Fruit fly (Drosophila melanogaster) whole organism, embryonic: ENCODE data around the gene CG31343.

Experiments
- BEAF-32 ChIP-seq: fragments of 200-800 bp; sonication (Bioruptor generic); optimal IDR thresholded peaks from 3 replicates; lab custom pipeline; 2017; ENCODE audit warnings: missing biosample characterization, missing genetic modification characterization, mild to moderate bottlenecking, moderate library complexity, missing genetic modification reagents
- Bteb2 ChIP-seq: fragments of 200-800 bp; sonication (Bioruptor generic); optimal IDR thresholded peaks from 2 replicates; lab custom pipeline; 2016; ENCODE audit warnings: missing biosample characterization, missing genetic modification characterization
- CG1024 ChIP-seq: fragments of 200-800 bp; sonication (Bioruptor generic); IDR thresholded peaks from 2 replicates; pipeline ENCODE4 v1.3.6; 2022; ENCODE audit warnings: missing biosample characterization, missing genetic modification characterization
- CG13296 ChIP-seq: fragments of 200-800 bp; sonication (Bioruptor generic); optimal IDR thresholded peaks from 3 replicates; lab custom pipeline; 2018; ENCODE audit warnings: missing biosample characterization, mild to moderate bottlenecking, missing genetic modification characterization
- CG15696 ChIP-seq: fragments of 200-800 bp; sonication (Bioruptor generic); optimal IDR thresholded peaks from 2 replicates; lab custom pipeline; 2019; ENCODE audit warnings: missing biosample characterization, mild to moderate bottlenecking, missing genetic modification characterization, moderate library complexity
- CG2116 ChIP-seq: fragments of 200-800 bp; sonication (Bioruptor generic); optimal IDR thresholded peaks from 3 replicates; lab custom pipeline; 2018; ENCODE audit warnings: missing biosample characterization, mild to moderate bottlenecking, missing genetic modification characterization
- CG30403 ChIP-seq: fragments of 200-800 bp; sonication (Bioruptor generic); optimal IDR thresholded peaks from 3 replicates; lab custom pipeline; 2016; ENCODE audit warnings: missing biosample characterization, missing genetic modification characterization
- CG31441 ChIP-seq: fragments of 200-800 bp; sonication (Bioruptor generic); IDR thresholded peaks from 2 replicates; pipeline ENCODE4 v1.3.6; 2022; ENCODE audit warnings: missing biosample characterization, missing genetic modification characterization
- CG3995 ChIP-seq: fragments of 200-800 bp; sonication (Bioruptor generic); optimal IDR thresholded peaks from 3 replicates; lab custom pipeline; 2016; ENCODE audit warnings: missing biosample characterization, missing genetic modification characterization
- CG6683 ChIP-seq: fragments of 200-800 bp; sonication (Bioruptor generic); optimal IDR thresholded peaks from 2 replicates; lab custom pipeline; 2017; ENCODE audit warnings: missing biosample characterization, mild to moderate bottlenecking, missing genetic modification characterization, missing genetic modification reagents
- CG7786 ChIP-seq: fragments of 200-800 bp; sonication (Bioruptor generic); optimal IDR thresholded peaks from 2 replicates; lab custom pipeline; 2016; ENCODE audit warnings: missing biosample characterization, missing genetic modification characterization
- CG7839 ChIP-seq: fragments of 200-800 bp; sonication (Bioruptor generic); optimal IDR thresholded peaks from 3 replicates; lab custom pipeline; 2018; ENCODE audit warnings: missing biosample characterization, mild to moderate bottlenecking, missing genetic modification characterization, moderate library complexity
- CG7987 ChIP-seq: fragments of 200-800 bp; sonication (Bioruptor generic); optimal IDR thresholded peaks from 2 replicates; lab custom pipeline; 2018; ENCODE audit warnings: missing biosample characterization, mild to moderate bottlenecking, missing genetic modification characterization, moderate library complexity
- CG9797 ChIP-seq: fragments of 200-800 bp; sonication (Bioruptor generic); optimal IDR thresholded peaks from 3 replicates; lab custom pipeline; 2018; ENCODE audit warnings: missing biosample characterization, mild to moderate bottlenecking, missing genetic modification characterization
- Camta ChIP-seq: fragments of 200-800 bp; sonication (Bioruptor generic); optimal IDR thresholded peaks from 2 replicates; lab custom pipeline; 2016; ENCODE audit warnings: missing biosample characterization, missing genetic modification characterization
- CrebB ChIP-seq: fragments of 200-800 bp; sonication (Bioruptor generic); optimal IDR thresholded peaks from 3 replicates; lab custom pipeline; 2018; ENCODE audit warnings: missing biosample characterization, mild to moderate bottlenecking, missing genetic modification characterization
- E2f1 ChIP-seq: fragments of 200-800 bp; sonication (Bioruptor generic); IDR thresholded peaks from 2 replicates; pipeline ENCODE4 v1.3.6; 2022; ENCODE audit warnings: missing biosample characterization, missing genetic modification characterization
- Ets97D ChIP-seq: fragments of 200-800 bp; sonication (Bioruptor generic); optimal IDR thresholded peaks from 3 replicates; lab custom pipeline; 2016; ENCODE audit warnings: missing biosample characterization, missing genetic modification characterization
- Gsc ChIP-seq: fragments of 200-800 bp; sonication (Bioruptor generic); IDR thresholded peaks from 2 replicates; pipeline ENCODE4 v1.3.6; 2022; ENCODE audit warnings: missing biosample characterization, missing genetic modification characterization
- H15 ChIP-seq: fragments of 200-800 bp; sonication (Bioruptor generic); IDR thresholded peaks from 3 replicates; pipeline ENCODE4 v1.3.6; 2022; ENCODE audit warnings: missing biosample characterization, missing genetic modification characterization
- HHEX ChIP-seq: fragments of 200-800 bp; sonication (Bioruptor generic); optimal IDR thresholded peaks from 3 replicates; lab custom pipeline; 2017; ENCODE audit warnings: missing biosample characterization, mild to moderate bottlenecking, missing genetic modification characterization, missing genetic modification reagents
- Hr3 ChIP-seq: fragments of 200-800 bp; sonication (Bioruptor generic); optimal IDR thresholded peaks from 3 replicates; lab custom pipeline; 2016; ENCODE audit warnings: missing biosample characterization, missing genetic modification characterization
- Opbp ChIP-seq: fragments of 200-800 bp; sonication (Bioruptor generic); IDR thresholded peaks from 3 replicates; pipeline ENCODE4 v1.3.6; 2022; ENCODE audit warnings: missing biosample characterization, missing genetic modification characterization; ENCODE audit not compliant: partially characterized antibody
- Optix ChIP-seq: fragments of 200-800 bp; sonication (Bioruptor generic); IDR thresholded peaks from 3 replicates; pipeline ENCODE4 v1.3.6; 2022; ENCODE audit warnings: missing biosample characterization, missing genetic modification characterization
- Poxn ChIP-seq: fragments of 200-800 bp; sonication (Bioruptor generic); IDR thresholded peaks from 2 replicates; pipeline ENCODE4 v1.3.6; 2022; ENCODE audit warnings: missing biosample characterization, missing genetic modification characterization
- cg ChIP-seq: fragments of 200-800 bp; sonication (Bioruptor generic); optimal IDR thresholded peaks from 3 replicates; lab custom pipeline; 2019; ENCODE audit warnings: missing biosample characterization, mild to moderate bottlenecking, missing genetic modification characterization, moderate library complexity
- chif ChIP-seq, 2 experiments: fragments of 200-800 bp; sonication (Bioruptor generic); optimal IDR thresholded peaks; 3 replicates each; lab custom pipeline; 2016; ENCODE audit warnings: missing biosample characterization in 2 of 2, missing genetic modification characterization in 2 of 2
- chm ChIP-seq: fragments of 200-800 bp; sonication (Bioruptor generic); IDR thresholded peaks from 2 replicates; pipeline ENCODE4 v1.3.6; 2022; ENCODE audit warnings: missing biosample characterization, missing genetic modification characterization
- eve ChIP-seq, 2 experiments: fragments of >200 bp; optimal IDR thresholded peaks; 2 replicates each; lab custom pipeline; 2017; ENCODE audit warnings: missing biosample characterization in 2 of 2, missing genetic modification characterization in 2 of 2
- fd3F ChIP-seq: fragments of 200-800 bp; sonication (Bioruptor generic); optimal IDR thresholded peaks from 2 replicates; lab custom pipeline; 2018; ENCODE audit warnings: missing biosample characterization, mild to moderate bottlenecking, missing genetic modification characterization, moderate library complexity
- fd96Cb ChIP-seq: fragments of 200-800 bp; sonication (Bioruptor generic); optimal IDR thresholded peaks from 2 replicates; lab custom pipeline; 2018; ENCODE audit warnings: missing biosample characterization, mild to moderate bottlenecking, missing genetic modification characterization, moderate library complexity
- fu2 ChIP-seq: fragments of 200-800 bp; sonication (Bioruptor generic); optimal IDR thresholded peaks from 2 replicates; lab custom pipeline; 2016; ENCODE audit warnings: missing biosample characterization, missing genetic modification characterization
- gcm ChIP-seq: fragments of 200-800 bp; sonication (Bioruptor generic); optimal IDR thresholded peaks from 2 replicates; lab custom pipeline; 2019; ENCODE audit warnings: missing biosample characterization, mild to moderate bottlenecking, missing genetic modification characterization, moderate library complexity
- her ChIP-seq: fragments of 200-800 bp; sonication (Bioruptor generic); optimal IDR thresholded peaks from 2 replicates; lab custom pipeline; 2016; ENCODE audit warnings: missing biosample characterization, missing genetic modification characterization
- hkb ChIP-seq, 2 experiments: fragments of 200-800 bp in 1 of 2; fragments of >200 bp in 1 of 2; sonication (Bioruptor generic) in 1 of 2; IDR thresholded peaks in 1 of 2; optimal IDR thresholded peaks in 1 of 2; 2 replicates each; pipeline versions ENCODE4 v1.3.6 to Lab custom; 2017 to 2022; ENCODE audit warnings: missing biosample characterization in 1 of 2, missing genetic modification characterization in 1 of 2
- lab ChIP-seq: fragments of 200-800 bp; sonication (Bioruptor generic); optimal IDR thresholded peaks from 3 replicates; lab custom pipeline; 2017; ENCODE audit warnings: missing biosample characterization, missing genetic modification characterization, mild to moderate bottlenecking, moderate library complexity, missing genetic modification reagents
- lola ChIP-seq, 3 experiments: fragments of >200 bp in 2 of 3; fragments of 200-800 bp in 1 of 3; sonication (Bioruptor generic) in 1 of 3; optimal IDR thresholded peaks; 2 replicates each; lab custom pipeline; 2017 to 2019; ENCODE audit warnings: missing biosample characterization in 3 of 3, missing genetic modification characterization in 3 of 3, mild to moderate bottlenecking in 1 of 3, moderate library complexity in 1 of 3
- maf-S ChIP-seq: fragments of 200-800 bp; sonication (Bioruptor generic); optimal IDR thresholded peaks from 2 replicates; lab custom pipeline; 2016; ENCODE audit warnings: missing biosample characterization, missing genetic modification characterization
- nerfin-2 ChIP-seq: fragments of 200-800 bp; sonication (Bioruptor generic); IDR thresholded peaks from 2 replicates; pipeline ENCODE4 v1.3.6; 2022; ENCODE audit warnings: missing biosample characterization, missing genetic modification characterization; ENCODE audit not compliant: partially characterized antibody
- oc ChIP-seq: fragments of 200-800 bp; sonication (Bioruptor generic); optimal IDR thresholded peaks from 2 replicates; lab custom pipeline; 2018; ENCODE audit warnings: missing biosample characterization, mild to moderate bottlenecking, missing genetic modification characterization, moderate library complexity
- p53 ChIP-seq: fragments of 200-800 bp; sonication (Bioruptor generic); optimal IDR thresholded peaks from 2 replicates; lab custom pipeline; 2016; ENCODE audit warnings: missing biosample characterization, missing genetic modification characterization
- pan ChIP-seq, 4 experiments: fragments of >200 bp in 3 of 4; fragments of 200-800 bp in 1 of 4; sonication (Bioruptor generic) in 1 of 4; optimal IDR thresholded peaks in 3 of 4; IDR thresholded peaks in 1 of 4; 2 replicates each; pipeline versions ENCODE4 v1.3.6 to Lab custom; 2017 to 2022; ENCODE audit warnings: missing biosample characterization in 2 of 4, missing genetic modification characterization in 2 of 4, mixed read lengths in 1 of 4
- pnt ChIP-seq: fragments of 200-800 bp; sonication (Bioruptor generic); optimal IDR thresholded peaks from 3 replicates; lab custom pipeline; 2016; ENCODE audit warnings: missing biosample characterization, missing genetic modification characterization
- prd ChIP-seq, 3 experiments: fragments of >200 bp in 2 of 3; fragments of 200-800 bp in 1 of 3; sonication (Bioruptor generic) in 1 of 3; optimal IDR thresholded peaks in 2 of 3; IDR thresholded peaks in 1 of 3; 2 replicates in 2 of 3; 3 replicates in 1 of 3; pipeline versions ENCODE4 v1.3.6 to Lab custom; 2017 to 2022; ENCODE audit warnings: missing biosample characterization in 1 of 3, missing genetic modification characterization in 1 of 3
- scrt ChIP-seq: fragments of 200-800 bp; sonication (Bioruptor generic); optimal IDR thresholded peaks from 2 replicates; lab custom pipeline; 2018; ENCODE audit warnings: missing biosample characterization, mild to moderate bottlenecking, missing genetic modification characterization, moderate library complexity
- sens ChIP-seq: fragments of 200-800 bp; sonication (Bioruptor generic); peaks from one replicate; lab custom pipeline; 2016; ENCODE audit warnings: missing biosample characterization, missing genetic modification characterization
- tgo ChIP-seq: fragments of 200-800 bp; sonication (Bioruptor generic); IDR thresholded peaks from 3 replicates; pipeline ENCODE4 v1.3.6; 2022; ENCODE audit warnings: missing biosample characterization, missing genetic modification characterization
- tup ChIP-seq: fragments of 200-800 bp; sonication (Bioruptor generic); optimal IDR thresholded peaks from 2 replicates; lab custom pipeline; 2016; ENCODE audit warnings: missing biosample characterization, mild to moderate bottlenecking, missing genetic modification characterization, moderate library complexity
- z ChIP-seq: fragments of 200-800 bp; sonication (Bioruptor generic); IDR thresholded peaks from 3 replicates; pipeline ENCODE4 v1.3.6; 2022; ENCODE audit warnings: missing biosample characterization, missing genetic modification characterization

The CG31343 gene

DNA sequence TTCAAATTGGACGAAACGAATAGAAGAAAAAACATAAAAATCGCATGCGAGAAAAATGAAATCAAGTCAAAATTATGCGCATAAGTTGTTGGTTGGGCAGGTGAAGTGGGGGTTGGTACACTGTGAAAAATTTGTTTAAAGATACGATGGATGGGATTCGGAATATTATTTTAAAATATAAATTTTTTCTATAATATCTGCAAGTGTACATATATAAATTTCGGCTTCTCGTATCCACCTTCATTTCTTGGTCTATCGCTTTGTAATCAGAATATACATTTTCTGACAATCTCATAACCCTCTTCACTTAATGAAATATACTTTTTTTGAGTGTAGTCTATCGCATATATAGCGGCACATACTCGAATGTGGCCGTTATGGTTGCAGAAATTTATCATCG, 41.7 kb upstream of the CG31343 start (continued):
- TF ChIP-seq CrebB (tag; lab: Kevin White, UChicago) (no peak), maf-S (GFP tag; lab: Kevin White, UChicago) (no peak), CG1024 (GFP tag; lab: Robert Waterston, UW) (no peak), Poxn (GFP tag; lab: Robert Waterston, UW) (no peak), CG7987 (GFP tag; lab: Kevin White, UChicago) (no peak), Hr3 (GFP tag; lab: Kevin White, UChicago) (peak; percentile 4), fd3F (no peak), tup (GFP tag; lab: Kevin White, UChicago) (no peak), Ets97D (no peak), CG15696 (tag; lab: Kevin White, UChicago) (no peak), E2f1 (GFP tag; lab: Robert Waterston, UW) (peak; percentile 38; the same call in 1 of the 2 replicates), pan (optimal IDR thresholded peaks at IDR 0.05; lab: Kevin White, UChicago) (no peak), pan (GFP tag; optimal IDR thresholded peaks at IDR 0.05 in 1 of 2, IDR thresholded peaks at IDR 0.05 in 1 of 2) (peak in 1 of 2 experiments; percentile 37), pnt (GFP tag; lab: Kevin White, UChicago) (no peak), lola (GFP tag; optimal IDR thresholded peaks at IDR 0.05; lab: Kevin White, UChicago) (no peak), Opbp (GFP tag; lab: Robert Waterston, UW) (no peak), Bteb2 (GFP tag; lab: Kevin White, UChicago) (no peak), nerfin-2 (GFP tag; lab: Robert Waterston, UW) (no peak), tgo (GFP tag; lab: Robert Waterston, UW) (peak; percentile 17; the same call in 1 of the 3 replicates), CG7786 (no peak), CG30403 (GFP tag; lab: Kevin White, UChicago) (peak; percentile 17), prd (optimal IDR thresholded peaks at IDR 0.05; lab: Kevin White, UChicago) (no peak), prd (GFP tag; IDR thresholded peaks at IDR 0.05; lab: Robert Waterston, UW) (no peak; the same call in 2 of the 3 replicates), Optix (no peak), gcm (no peak), eve (GFP tag; optimal IDR thresholded peaks at IDR 0.05; lab: Kevin White, UChicago) (peak in 1 of 2 experiments; percentile 28), Camta (GFP tag; lab: Kevin White, UChicago) (no peak), CG2116 (GFP tag; lab: Kevin White, UChicago) (no peak), sens (GFP tag; lab: Kevin White, UChicago) (peak; percentile 61), her (GFP tag; lab: Kevin White, UChicago) (no peak), fu2 (no peak), oc (tag; lab: Kevin White, UChicago) (no peak), p53 (GFP tag; lab: Kevin White, UChicago) (no peak), HHEX (GFP tag; lab: Kevin White, UChicago) (no peak), CG31441 (peak; percentile 60), Gsc (GFP tag; lab: Robert Waterston, UW) (no peak), CG3995 (GFP tag; lab: Kevin White, UChicago) (no peak), CG6683 (GFP tag; lab: Kevin White, UChicago) (no peak), fd96Cb (tag; lab: Kevin White, UChicago) (peak; percentile 32), hkb (optimal IDR thresholded peaks at IDR 0.05; lab: Kevin White, UChicago) (no peak), hkb (GFP tag; IDR thresholded peaks at IDR 0.05; lab: Robert Waterston, UW) (0 out of 2 replicates have a peak, but pooled peaks have one; percentile 37), cg (GFP tag; lab: Kevin White, UChicago) (no peak), chm (GFP tag; lab: Robert Waterston, UW) (no peak), CG7839 (tag; lab: Kevin White, UChicago) (peak; percentile 24), CG9797 (GFP tag; lab: Kevin White, UChicago) (no peak), lab (GFP tag; lab: Kevin White, UChicago) (peak; percentile 46), CG13296 (no peak), H15 (GFP tag; lab: Robert Waterston, UW) (no peak), chif (GFP tag; optimal IDR thresholded peaks at IDR 0.05; lab: Kevin White, UChicago) (no peak), scrt (GFP tag; lab: Kevin White, UChicago) (no peak), BEAF-32 (GFP tag; lab: Kevin White, UChicago) (no peak), z (GFP tag; lab: Robert Waterston, UW) (no peak)
